Worm (Caenorhabditis elegans): ENCODE data around the gene C10G8.2.

DNA sequence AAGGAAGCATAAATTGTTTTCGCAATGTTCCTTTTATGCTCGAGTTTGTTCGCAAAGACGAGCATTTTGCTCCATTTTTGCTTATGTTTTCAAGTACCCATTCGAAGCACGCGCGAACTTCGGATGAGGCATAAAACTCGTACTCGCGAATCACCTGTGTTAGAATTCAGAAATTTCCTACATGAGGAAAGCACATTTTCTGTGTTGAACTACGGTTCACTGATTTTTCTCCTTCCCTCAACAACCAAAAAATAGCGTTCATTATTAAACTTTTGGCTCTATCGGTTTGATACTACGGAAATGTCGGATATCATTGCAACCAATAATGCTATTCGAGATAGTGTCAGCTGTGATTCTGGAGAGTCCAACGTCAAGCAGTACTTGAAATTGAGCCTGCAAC is 20.4 kb downstream of the C10G8.2 start, which contains the start of gene srg-28:
- no peak for TF ChIP-seq nhr-28 (tag; optimal IDR thresholded peaks at IDR 0.05)
- no peak for TF ChIP-seq ztf-11 (tag; optimal IDR thresholded peaks at IDR 0.05)
- no peak for TF ChIP-seq lin-15B (tag; optimal IDR thresholded peaks at IDR 0.05)
- no peak for TF ChIP-seq mep-1 (tag; optimal IDR thresholded peaks at IDR 0.05)
